Worm (Caenorhabditis elegans): ENCODE results near the gene nhr-230.

DNA sequence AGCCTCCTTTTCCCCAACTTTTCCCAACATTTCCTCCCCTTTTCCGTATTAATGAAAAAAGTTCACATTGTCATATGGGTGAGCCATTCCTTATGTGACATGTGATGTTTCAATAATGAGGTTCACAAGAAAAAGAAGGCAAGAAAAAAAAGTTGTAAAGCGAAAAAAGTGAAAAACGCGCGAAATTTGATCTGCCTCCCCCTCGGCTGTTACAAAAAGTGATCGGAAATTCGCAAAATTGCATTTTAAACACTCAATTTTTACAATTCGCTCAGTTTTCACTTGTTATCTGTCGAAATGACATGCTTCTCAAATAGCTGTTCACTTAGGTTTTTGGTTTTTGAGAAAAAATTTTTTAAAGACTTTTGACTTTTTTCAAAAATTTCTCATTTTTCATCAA lies 25.0 kb upstream of the nhr-230 start:
- no peak for TF ChIP-seq lsy-2 (tag; optimal IDR thresholded peaks at IDR 0.05)
- TF ChIP-seq nhr-12 (tag; optimal IDR thresholded peaks at IDR 0.05), result no peak
- TF ChIP-seq aly-2 (tag; optimal IDR thresholded peaks at IDR 0.05), result no peak
- no peak for TF ChIP-seq lin-39 (tag; optimal IDR thresholded peaks at IDR 0.05)
- TF ChIP-seq nhr-237 (tag; optimal IDR thresholded peaks at IDR 0.05), result no peak
- no peak for TF ChIP-seq unc-62 (GFP tag; optimal IDR thresholded peaks at IDR 0.05)
- TF ChIP-seq unc-39 (tag; optimal IDR thresholded peaks at IDR 0.05), result no peak
- TF ChIP-seq skn-1 (tag; optimal IDR thresholded peaks at IDR 0.05), result no peak
- no peak for TF ChIP-seq ama-1 (optimal IDR thresholded peaks at IDR 0.05)

All from whole organism, L2 larva.